Worm (Caenorhabditis elegans): ENCODE data around the gene F10E9.10.
"Not testable (repeated sequence)": the region's sequence is repeated elsewhere in the genome, so short reads cannot be mapped to it uniquely, and the experiment has no call there.

The F10E9.10 gene

DNA sequence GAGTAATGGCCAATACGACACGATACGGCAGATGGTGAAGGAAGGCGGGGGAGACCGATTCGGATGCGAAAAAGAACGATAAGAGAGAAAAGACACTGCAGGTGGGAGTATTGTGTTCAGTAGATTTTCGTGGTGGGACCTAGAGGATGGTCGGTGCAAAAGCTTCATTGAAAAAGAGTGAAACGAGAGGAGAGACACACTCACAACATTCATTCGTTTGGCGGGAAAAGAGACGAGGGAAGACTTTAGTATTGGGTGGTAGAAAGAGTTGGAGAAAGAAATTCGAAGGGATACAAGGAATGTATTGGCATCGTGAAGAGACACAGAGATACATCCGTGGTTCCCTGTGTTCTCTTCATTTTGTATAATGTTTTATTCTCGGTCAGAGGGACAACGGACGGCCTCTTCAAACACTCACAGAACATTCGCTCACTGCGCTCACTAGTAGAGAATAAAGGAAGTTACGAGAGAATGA lies 36.4 kb upstream of the F10E9.10 start (continued):
- TF ChIP-seq ceh-44 (GFP tag; IDR thresholded peaks at IDR 0.05), result no peak
- TF ChIP-seq egl-43 (GFP tag; IDR thresholded peaks at IDR 0.05), result no peak; the same call in 1 of the 2 replicates
- TF ChIP-seq mdl-1 (tag; optimal IDR thresholded peaks at IDR 0.05), result peak in 1 of 2 experiments; percentile 58

DNA sequence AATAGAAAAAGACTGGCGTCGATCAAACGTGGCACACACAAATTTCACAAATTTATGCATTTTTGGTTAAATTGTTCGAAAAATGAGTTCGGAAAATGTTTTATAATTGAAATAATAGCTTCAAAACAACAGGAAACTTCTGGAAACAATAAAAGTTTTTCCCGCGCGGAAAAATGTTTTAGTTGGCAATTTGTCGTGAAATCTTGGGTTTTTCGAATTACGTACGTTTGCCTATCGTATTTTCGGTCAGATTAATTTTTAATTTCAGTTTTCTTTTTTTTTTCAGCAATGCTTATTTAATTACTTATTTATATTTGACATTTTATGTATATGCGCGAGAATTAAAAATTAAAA lies 35.4 kb upstream of the F10E9.10 start:
- TF ChIP-seq daf-12 (tag; optimal IDR thresholded peaks at IDR 0.05) (no peak), Y48G9A.11 (GFP tag; IDR thresholded peaks at IDR 0.05) (0 out of 2 replicates have a peak, but pooled peaks have one; percentile 9)

DNA sequence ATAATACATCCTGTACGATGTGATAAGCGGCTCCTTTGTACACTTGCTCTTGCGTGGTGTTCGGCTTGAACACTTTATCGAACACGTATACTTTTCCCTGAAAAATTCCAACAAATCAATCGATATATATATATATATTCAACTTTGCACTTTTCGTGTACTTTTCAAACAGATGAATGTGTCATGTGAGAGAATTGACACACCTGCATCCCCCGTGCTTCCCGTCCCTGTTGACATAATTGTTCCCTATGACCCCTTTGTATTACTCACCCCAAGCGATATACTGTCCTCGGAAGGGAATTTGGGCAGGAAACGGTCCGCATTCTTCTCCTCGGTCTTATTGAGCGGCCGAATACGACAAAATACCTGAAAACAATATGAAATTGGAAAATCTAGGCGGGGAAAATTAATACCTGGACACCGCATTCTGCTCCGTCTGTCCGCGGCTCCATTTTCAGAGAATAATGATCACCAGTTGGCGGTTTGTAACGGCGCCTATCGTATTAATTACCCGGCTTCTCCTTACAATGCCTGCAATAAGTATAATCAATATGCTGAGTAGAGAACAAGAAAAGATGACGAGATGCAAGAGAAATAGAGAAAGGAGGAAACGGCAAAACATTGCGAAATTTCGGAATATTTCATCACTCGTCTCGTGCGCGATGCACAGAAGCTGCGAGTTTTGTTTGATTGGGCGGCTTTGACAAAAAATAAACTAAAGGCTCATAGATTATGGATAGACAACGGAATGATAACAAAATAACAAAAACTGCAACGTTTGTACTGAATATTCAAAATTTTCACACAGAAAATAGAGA lies 34.8 kb upstream of the F10E9.10 start, which contains the start of gene unc-116:
Gene unc-116 (minus strand): TSS at position 531 of the 818 bp plus-strand sequence.
- TF ChIP-seq dpl-1 (GFP tag; optimal IDR thresholded peaks at IDR 0.05) (peak; percentile 34), hlh-30 (tag; optimal IDR thresholded peaks at IDR 0.05; ENCODE audit: insufficient read depth) (peak; percentile 79), aha-1 (tag) (peak; percentile 33), egl-43 (GFP tag; IDR thresholded peaks at IDR 0.05) (0 out of 2 replicates have a peak, but pooled peaks have one; percentile 28), mes-2 (tag; optimal IDR thresholded peaks at IDR 0.05; ENCODE audit: poor library complexity, severe bottlenecking) (peak; percentile 34), F37D6.2 (tag; optimal IDR thresholded peaks at IDR 0.05) (no peak), mxl-3 (GFP tag; optimal IDR thresholded peaks at IDR 0.05) (no peak), daf-8 (GFP tag; IDR thresholded peaks at IDR 0.05) (no peak), set-16 (GFP tag; IDR thresholded peaks at IDR 0.05) (0 out of 2 replicates have a peak, but pooled peaks have one; percentile 7), lsy-2 (tag; optimal IDR thresholded peaks at IDR 0.05) (peak; percentile 3 to 72), T26A8.4 (GFP tag; IDR thresholded peaks at IDR 0.05) (peak; percentile 22; the same call in 1 of the 2 replicates), nhr-28 (tag; optimal IDR thresholded peaks at IDR 0.05) (no peak), php-3 (GFP tag; IDR thresholded peaks at IDR 0.05) (no peak), hmg-1.1 (GFP tag; IDR thresholded peaks at IDR 0.05) (peak; percentile 51), mdl-1 (tag; optimal IDR thresholded peaks at IDR 0.05) (peak; percentile 37 to 76), mep-1 (tag; optimal IDR thresholded peaks at IDR 0.05) (no peak), T20F7.1 (GFP tag; optimal IDR thresholded peaks at IDR 0.05) (peak; percentile 42), spr-1 (tag; optimal IDR thresholded peaks at IDR 0.05) (no peak), Y105C5A.15 (GFP tag; IDR thresholded peaks at IDR 0.05) (no peak), pha-4 (GFP tag; IDR thresholded peaks at IDR 0.05) (no peak), pha-4 (tag; optimal IDR thresholded peaks at IDR 0.05) (peak; percentile 8), dmd-9 (GFP tag; IDR thresholded peaks at IDR 0.05) (0 out of 2 replicates have a peak, but pooled peaks have one; percentile 31), nhr-11 (tag; optimal IDR thresholded peaks at IDR 0.05) (peak; percentile 22), D1046.2 (GFP tag; IDR thresholded peaks at IDR 0.05) (no peak), dve-1 (tag; optimal IDR thresholded peaks at IDR 0.05; ENCODE audit: insufficient read depth) (peak; percentile 55), unc-62 (GFP tag; optimal IDR thresholded peaks at IDR 0.05 in 1 of 2) (no peak), unc-62 (tag; optimal IDR thresholded peaks at IDR 0.05) (no peak)

DNA sequence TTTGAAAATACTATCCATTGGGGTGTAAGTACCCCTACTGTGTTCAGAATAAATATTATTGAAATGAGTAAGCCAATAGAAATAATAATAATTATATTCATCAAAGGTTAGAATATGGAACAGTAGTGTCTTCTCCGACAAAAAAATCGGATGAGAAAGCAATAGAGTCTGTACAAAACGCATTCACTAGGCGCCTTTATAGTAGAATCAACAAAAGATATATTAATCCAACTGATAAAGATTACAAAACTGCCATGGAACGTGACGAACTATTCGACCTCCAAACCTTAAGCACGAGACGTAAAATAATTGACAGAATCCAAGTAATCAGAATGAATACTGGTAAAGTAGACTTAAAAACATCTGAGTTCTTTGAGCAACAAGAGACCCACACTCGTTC lies 27.7 kb upstream of the F10E9.10 start, which contains the start of gene clc-29:
Gene clc-29 (minus strand): TSS at position 101 of the 400 bp plus-strand sequence.
- not testable (repeated sequence) for TF ChIP-seq lin-39, nhr-102, ceh-28 (tag; optimal IDR thresholded peaks at IDR 0.05)

All from whole organism, L4 larva.